Worm (Caenorhabditis elegans) whole organism, dauer: Measurements from ENCODE around the gene H38K22.7.

ENCODE experiments used
- unc-62 ChIP-seq: sonication (generic microtip); optimal IDR thresholded peaks from 2 replicates; lab custom pipeline; 2017; ENCODE audit warnings: missing biosample characterization, missing genetic modification reagents, missing genetic modification characterization

The H38K22.7 gene

DNA sequence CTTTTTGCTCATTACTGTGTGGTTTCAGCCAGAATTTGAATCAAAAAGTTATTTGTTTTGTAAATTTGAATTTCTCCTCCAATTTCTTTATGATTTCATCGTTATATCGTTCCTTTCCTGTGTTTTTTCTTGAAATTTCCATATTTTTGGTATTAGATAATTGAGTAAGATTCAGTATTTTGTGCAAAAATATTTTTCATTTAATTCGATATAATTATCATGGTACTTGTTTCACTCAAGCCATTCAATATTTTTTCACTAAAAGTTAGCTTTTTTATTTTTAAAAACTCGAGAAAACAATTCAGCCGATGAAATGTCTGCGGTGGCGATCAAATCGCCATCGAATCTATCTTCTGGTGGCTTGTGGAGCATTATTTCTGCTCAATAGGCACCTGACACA lies 23.5 kb downstream of the H38K22.7 start, which contains the start of gene hse-5:
Gene hse-5, plus strand, starts transcription at position 301 of the 400 bp plus-strand sequence.
- no peak for TF ChIP-seq unc-62 (GFP tag; lab: Kevin White, UChicago)

DNA sequence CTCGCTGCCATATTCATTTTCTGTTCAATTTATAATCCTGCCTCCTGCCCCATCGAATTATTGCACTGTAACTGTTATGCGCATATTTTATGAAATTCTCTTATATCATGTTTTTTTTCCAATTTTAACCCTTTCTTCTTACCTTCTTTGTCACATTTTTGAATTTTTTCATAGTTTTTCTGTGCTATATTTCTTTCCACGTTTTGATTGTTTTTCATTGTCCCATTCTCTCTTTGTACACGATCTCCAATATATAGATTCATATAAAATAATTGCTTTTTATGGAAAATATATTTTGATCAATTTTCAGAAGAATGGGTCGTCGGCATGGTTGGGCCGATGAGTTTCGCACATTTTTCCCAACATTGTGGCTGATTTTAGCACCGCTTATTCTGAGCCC lies 28.3 kb downstream of the H38K22.7 start, which contains the start of gene B0285.6:
Gene B0285.6, plus strand, starts transcription at position 301 of the 400 bp plus-strand sequence.
- TF ChIP-seq unc-62 (GFP tag; lab: Kevin White, UChicago), result no peak

DNA sequence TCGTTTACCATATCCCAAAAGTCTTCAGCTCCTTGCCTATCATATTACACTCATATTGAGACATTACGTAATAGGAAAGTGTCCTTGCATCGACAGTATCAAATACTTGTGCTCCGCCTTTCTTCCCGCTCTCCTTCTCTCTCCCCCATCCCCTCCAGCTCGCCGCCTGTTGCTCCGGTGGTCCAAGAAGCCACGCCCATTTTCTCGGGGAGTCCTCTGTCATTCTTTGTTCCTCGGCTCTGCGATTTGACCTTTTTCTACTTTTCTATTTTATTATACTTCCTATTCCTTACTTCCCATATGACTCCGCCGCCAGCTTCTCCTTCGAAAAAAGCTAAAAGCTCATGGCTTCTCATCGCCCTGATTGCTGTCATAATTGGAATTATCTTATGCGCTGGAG lies 34.9 kb downstream of the H38K22.7 start, which contains the start of gene mnp-1:
Gene mnp-1, plus strand, starts transcription at position 211 of the 400 bp plus-strand sequence.
- TF ChIP-seq unc-62 (GFP tag; lab: Kevin White, UChicago), result no peak

DNA sequence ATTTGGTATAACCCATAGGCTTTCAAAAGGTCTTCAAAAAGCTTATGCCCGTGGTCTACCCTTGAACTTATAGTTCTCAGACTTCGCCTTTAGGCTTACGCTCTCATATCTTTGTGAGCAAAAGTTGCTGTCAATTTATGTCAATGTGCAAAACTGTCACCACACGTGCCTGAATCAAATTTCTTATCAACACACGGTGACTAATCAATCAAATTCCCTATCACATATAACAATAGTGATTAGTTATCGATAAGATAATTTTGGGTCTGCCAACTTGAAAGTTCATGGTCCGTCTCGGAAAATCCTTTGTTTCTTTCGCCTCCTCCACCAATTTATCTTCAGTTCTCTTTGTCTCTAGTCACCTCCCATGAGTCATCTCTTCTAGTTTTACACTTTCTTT lies 35.9 kb downstream of the H38K22.7 start:
- no peak for TF ChIP-seq unc-62 (GFP tag; lab: Kevin White, UChicago)

DNA sequence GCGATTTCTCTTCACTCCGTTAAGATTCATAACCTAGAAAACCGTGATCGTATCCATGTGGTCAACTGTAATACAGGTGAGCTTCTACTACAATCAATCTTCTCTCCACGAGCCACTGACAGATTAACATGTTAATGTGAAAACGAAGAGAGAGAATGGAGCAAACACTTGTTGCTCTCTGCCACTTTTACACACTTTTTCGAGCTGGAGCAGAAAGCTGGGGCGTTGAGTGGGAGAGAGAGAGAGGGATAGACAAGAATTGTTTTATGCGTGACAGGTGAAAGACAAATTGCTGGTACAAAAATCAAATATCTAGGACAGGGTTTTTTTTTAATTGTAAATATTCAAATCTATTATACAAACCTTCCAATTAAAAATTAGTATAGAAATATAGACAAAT lies 36.8 kb downstream of the H38K22.7 start:
- TF ChIP-seq unc-62 (GFP tag; lab: Kevin White, UChicago), result no peak

DNA sequence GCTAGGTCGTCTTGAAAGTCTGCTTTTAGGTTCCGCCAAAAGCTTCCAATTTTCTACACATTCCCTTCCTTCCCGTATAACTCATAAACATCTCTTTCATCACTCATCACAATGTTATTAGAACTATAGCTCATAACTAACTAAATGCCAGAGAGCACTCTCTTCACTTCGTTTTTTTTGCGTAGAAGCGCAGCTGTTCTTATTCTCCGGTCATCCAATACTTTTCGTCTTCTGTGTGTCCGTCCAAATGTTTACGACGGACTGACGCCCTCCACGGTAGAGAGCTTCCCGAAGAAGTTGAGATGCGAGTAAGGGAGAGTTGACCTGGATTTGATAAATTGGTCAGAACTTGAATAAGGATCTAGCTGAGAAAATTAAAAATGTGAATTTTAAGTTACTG lies 37.7 kb downstream of the H38K22.7 start:
- TF ChIP-seq unc-62 (GFP tag; lab: Kevin White, UChicago), result no peak

DNA sequence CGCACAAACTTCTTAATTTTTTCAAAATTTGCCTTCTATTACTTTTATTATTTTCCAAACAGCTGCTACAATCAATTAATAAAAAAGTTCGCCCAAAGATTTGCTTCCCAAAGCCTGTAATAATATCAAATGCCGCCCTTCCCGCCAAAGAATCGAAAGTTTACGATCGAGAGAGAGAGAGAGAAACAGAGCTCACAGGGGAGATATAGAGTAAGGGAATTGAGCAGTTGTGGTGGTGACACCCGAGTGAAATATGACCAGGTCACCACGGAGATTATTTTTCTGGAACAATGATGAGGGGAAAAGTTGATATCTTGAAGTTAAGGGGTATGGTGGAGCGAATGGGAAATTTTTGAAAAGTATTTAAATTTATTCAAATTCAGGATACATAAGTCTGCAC lies 38.4 kb downstream of the H38K22.7 start:
- no peak for TF ChIP-seq unc-62 (GFP tag; lab: Kevin White, UChicago)

DNA sequence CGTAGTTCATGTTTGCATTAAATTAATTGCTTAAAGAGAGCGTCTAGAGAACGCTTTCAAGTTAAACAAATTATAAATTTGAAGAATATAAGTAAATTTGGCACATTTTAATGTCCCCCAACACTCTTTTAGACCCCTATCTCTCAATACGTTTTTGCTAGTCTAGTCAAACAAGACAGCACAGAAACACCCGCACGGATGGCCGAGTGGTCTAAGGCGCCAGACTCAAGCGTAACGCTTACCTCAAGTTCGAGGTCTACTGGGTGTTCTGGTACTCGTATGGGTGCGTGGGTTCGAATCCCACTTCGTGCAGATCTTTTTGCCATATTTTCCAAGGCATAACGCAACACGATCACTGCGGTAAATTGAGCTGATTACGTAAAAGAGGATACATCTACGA lies 40.8 kb downstream of the H38K22.7 start:
- no peak for TF ChIP-seq unc-62 (GFP tag; lab: Kevin White, UChicago)

DNA sequence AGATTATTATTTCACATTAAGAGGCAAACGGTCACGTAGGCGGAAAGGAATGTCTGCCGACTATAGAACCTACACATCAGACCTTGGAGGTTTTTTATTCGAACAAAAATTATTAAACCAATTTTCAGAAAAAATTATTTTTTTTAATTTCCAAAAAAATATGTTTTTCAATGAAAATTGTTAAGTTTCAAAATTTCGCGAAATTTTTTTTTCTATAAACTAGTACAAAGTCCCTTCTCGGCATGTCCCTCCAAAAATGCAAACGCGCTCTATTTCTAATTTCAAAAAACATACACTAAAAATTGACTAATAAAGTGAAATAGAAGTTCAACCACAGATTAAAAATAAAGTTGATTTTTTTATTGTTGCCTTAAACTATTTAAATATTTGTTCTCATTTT lies 43.5 kb downstream of the H38K22.7 start, which contains the start of gene ckb-1:
Gene ckb-1, plus strand, starts transcription at position 301 of the 400 bp plus-strand sequence.
- TF ChIP-seq unc-62 (GFP tag; lab: Kevin White, UChicago), result no peak

DNA sequence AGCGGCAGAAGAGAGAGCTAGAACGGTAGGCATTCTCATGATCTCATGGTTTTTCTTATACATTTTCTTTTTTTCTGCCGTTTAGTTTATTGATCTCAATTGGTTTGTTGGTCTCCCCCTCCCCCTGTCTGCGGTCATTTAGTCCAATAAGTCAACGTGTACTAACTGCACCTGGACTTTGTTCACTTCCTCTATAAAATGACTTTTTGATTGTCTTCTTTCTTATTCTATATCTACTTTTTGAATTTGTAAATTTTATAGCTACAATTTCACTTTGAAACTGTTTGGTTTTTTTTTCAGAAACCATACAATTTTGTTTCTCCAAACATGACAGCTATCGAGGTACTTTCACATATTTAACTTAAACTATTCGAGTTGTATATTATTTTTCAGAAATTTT lies 46.1 kb downstream of the H38K22.7 start, which contains the start of gene ckb-2:
Gene ckb-2, plus strand, starts transcription at position 301 of the 400 bp plus-strand sequence.
- TF ChIP-seq unc-62 (GFP tag; lab: Kevin White, UChicago), result no peak

DNA sequence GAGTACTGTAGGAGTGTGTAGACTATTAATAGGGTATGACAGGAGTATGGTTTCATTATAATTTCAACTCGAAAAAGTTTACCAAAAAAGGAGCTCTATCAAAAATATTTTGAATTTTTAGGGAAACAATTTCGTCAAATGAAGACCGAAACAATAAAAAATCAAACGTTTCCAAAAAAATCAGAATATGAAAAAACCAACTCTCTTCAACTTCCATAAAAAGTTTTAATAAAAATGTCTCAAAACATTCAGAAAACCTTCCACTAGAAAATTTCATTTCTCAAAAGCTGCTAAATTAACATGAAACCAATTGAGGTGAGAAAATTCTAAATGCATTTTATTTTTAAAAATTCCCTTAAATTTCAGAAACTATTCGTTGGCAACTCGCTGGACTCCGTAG lies 49.1 kb downstream of the H38K22.7 start, which contains the start of gene ckb-3:
Gene ckb-3, plus strand, starts transcription at position 301 of the 400 bp plus-strand sequence.
- TF ChIP-seq unc-62 (GFP tag; lab: Kevin White, UChicago), result no peak
